Fruit fly (Drosophila melanogaster) whole organism, pupa: ENCODE measurements around the gene CG7646.

ENCODE experiments used
- CG10348 ChIP-seq: fragments of 200-800 bp; sonication (Bioruptor generic); IDR thresholded peaks from 2 replicates; pipeline ENCODE4 v1.3.6; 2022; ENCODE audit warnings: missing biosample characterization, missing genetic modification characterization
- CG12605 ChIP-seq: fragments of 200-800 bp; sonication (Bioruptor generic); IDR thresholded peaks from 2 replicates; pipeline ENCODE4 v1.3.6; 2022; ENCODE audit warnings: missing biosample characterization, missing genetic modification characterization
- CG13204 ChIP-seq: fragments of 200-800 bp; sonication (Bioruptor generic); optimal IDR thresholded peaks from 2 replicates; lab custom pipeline; 2018; ENCODE audit warnings: missing biosample characterization, mild to moderate bottlenecking, missing genetic modification characterization, moderate library complexity
- CG14655 ChIP-seq: fragments of 200-800 bp; sonication (Bioruptor generic); optimal IDR thresholded peaks from 3 replicates; lab custom pipeline; 2017; ENCODE audit warnings: mild to moderate bottlenecking, missing biosample characterization, missing genetic modification reagents, missing genetic modification characterization
- CG15710 ChIP-seq: fragments of 200-800 bp; sonication (Bioruptor generic); optimal IDR thresholded peaks from 2 replicates; lab custom pipeline; 2018; ENCODE audit warnings: missing biosample characterization, mild to moderate bottlenecking, missing genetic modification characterization, moderate library complexity
- CG17806 ChIP-seq: fragments of 200-800 bp; sonication (Bioruptor generic); optimal IDR thresholded peaks from 2 replicates; lab custom pipeline; 2018; ENCODE audit warnings: missing biosample characterization, mild to moderate bottlenecking, missing genetic modification characterization, moderate library complexity
- CG32121 ChIP-seq: fragments of 200-800 bp; sonication (Bioruptor generic); IDR thresholded peaks from 2 replicates; pipeline ENCODE4 v1.3.6; 2022; ENCODE audit warnings: missing biosample characterization, missing genetic modification characterization
- CG34367 ChIP-seq: fragments of 200-800 bp; sonication (Bioruptor generic); optimal IDR thresholded peaks from 2 replicates; lab custom pipeline; 2018; ENCODE audit warnings: missing biosample characterization, mild to moderate bottlenecking, missing genetic modification characterization
- CG4496 ChIP-seq: fragments of 200-800 bp; sonication (Bioruptor generic); IDR thresholded peaks from 3 replicates; pipeline ENCODE4 v1.3.6; 2022; ENCODE audit warnings: missing biosample characterization, missing genetic modification characterization
- CG8159 ChIP-seq: fragments of 200-800 bp; sonication (Bioruptor generic); optimal IDR thresholded peaks from 3 replicates; lab custom pipeline; 2018; ENCODE audit warnings: missing biosample characterization, mild to moderate bottlenecking, missing genetic modification characterization, moderate library complexity
- CG8301 ChIP-seq: fragments of 200-800 bp; sonication (Bioruptor generic); optimal IDR thresholded peaks from 2 replicates; lab custom pipeline; 2018; ENCODE audit warnings: missing biosample characterization, mild to moderate bottlenecking, missing genetic modification characterization
- CG9948 ChIP-seq: fragments of 200-800 bp; sonication (Bioruptor generic); optimal IDR thresholded peaks from 2 replicates; lab custom pipeline; 2018; ENCODE audit warnings: missing biosample characterization, mild to moderate bottlenecking, missing genetic modification characterization, moderate library complexity
- D1 ChIP-seq: fragments of 200-800 bp; sonication (Bioruptor generic); optimal IDR thresholded peaks from 2 replicates; lab custom pipeline; 2018; ENCODE audit warnings: missing biosample characterization, mild to moderate bottlenecking, missing genetic modification characterization, moderate library complexity
- EcR ChIP-seq: fragments of 200-800 bp; sonication (Bioruptor generic); optimal IDR thresholded peaks from 3 replicates; lab custom pipeline; 2019; ENCODE audit warnings: missing biosample characterization, missing genetic modification characterization, mild to moderate bottlenecking, moderate library complexity, missing genetic modification reagents
- Ets98B ChIP-seq: fragments of 200-800 bp; sonication (Bioruptor generic); IDR thresholded peaks from 2 replicates; pipeline ENCODE4 v1.3.6; 2022; ENCODE audit warnings: missing biosample characterization, missing genetic modification characterization
- Pif1A ChIP-seq: fragments of 200-800 bp; sonication (Bioruptor generic); optimal IDR thresholded peaks from 3 replicates; lab custom pipeline; 2016; ENCODE audit warnings: missing biosample characterization, missing genetic modification characterization
- Pif1B ChIP-seq: fragments of 200-800 bp; sonication (Bioruptor generic); optimal IDR thresholded peaks from 3 replicates; lab custom pipeline; 2016; ENCODE audit warnings: missing biosample characterization, missing genetic modification characterization
- Snoo ChIP-seq: fragments of 200-800 bp; sonication (Bioruptor generic); optimal IDR thresholded peaks from 3 replicates; lab custom pipeline; 2017; ENCODE audit warnings: missing biosample characterization, mild to moderate bottlenecking, missing genetic modification characterization, inconsistent platforms
- fd96Ca ChIP-seq: fragments of 200-800 bp; sonication (Bioruptor generic); IDR thresholded peaks from 3 replicates; pipeline ENCODE4 v1.3.6; 2022; ENCODE audit warnings: missing biosample characterization, missing genetic modification characterization
- gl ChIP-seq: fragments of 200-800 bp; sonication (Bioruptor generic); optimal IDR thresholded peaks from 2 replicates; lab custom pipeline; 2018; ENCODE audit warnings: missing biosample characterization, mild to moderate bottlenecking, missing genetic modification characterization
- rn ChIP-seq: fragments of 200-800 bp; sonication (Bioruptor generic); IDR thresholded peaks from 2 replicates; pipeline ENCODE4 v1.3.6; 2022; ENCODE audit warnings: missing biosample characterization, missing genetic modification characterization

The CG7646 gene

DNA sequence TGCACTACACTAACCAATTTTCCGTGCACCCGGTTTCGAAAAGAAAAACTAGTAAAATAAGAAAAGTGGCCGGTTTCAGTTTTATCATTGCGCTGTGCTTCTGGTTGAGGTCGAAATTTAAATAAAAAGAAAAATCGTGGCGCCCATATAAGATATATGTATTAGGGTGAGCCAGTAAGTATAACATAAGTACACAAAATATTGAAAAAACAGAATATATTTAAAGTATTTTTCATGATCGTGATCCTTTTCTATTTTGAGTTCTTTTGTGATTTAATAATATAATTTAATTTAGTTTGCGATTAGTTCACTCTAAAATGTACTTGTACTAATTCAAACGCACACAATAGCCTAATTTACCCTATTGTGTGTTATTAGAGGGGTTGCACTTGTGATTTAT lies 2.8 kb upstream of the CG7646 start, which contains the start of gene Csas:
Csas (minus strand) TSS at position 101 of the 400 bp plus-strand sequence.
- TF ChIP-seq Pif1A (GFP tag; lab: Kevin White, UChicago) (no peak), EcR (GFP tag; lab: Kevin White, UChicago) (no peak), fd96Ca (GFP tag; lab: Robert Waterston, UW) (no peak), CG12605 (GFP tag; lab: Robert Waterston, UW) (no peak), CG17806 (tag; lab: Kevin White, UChicago) (no peak), CG14655 (GFP tag; lab: Kevin White, UChicago) (no peak), CG10348 (GFP tag; lab: Robert Waterston, UW) (no peak), gl (tag; lab: Kevin White, UChicago) (no peak), rn (GFP tag; lab: Robert Waterston, UW) (no peak), CG8159 (tag; lab: Kevin White, UChicago) (no peak), CG9948 (no peak), Snoo (tag; lab: Kevin White, UChicago) (no peak), CG8301 (tag; lab: Kevin White, UChicago) (no peak), CG15710 (no peak), Pif1B (no peak), Ets98B (GFP tag; lab: Robert Waterston, UW) (no peak), CG4496 (GFP tag; lab: Robert Waterston, UW) (no peak), CG34367 (tag; lab: Kevin White, UChicago) (no peak)

DNA sequence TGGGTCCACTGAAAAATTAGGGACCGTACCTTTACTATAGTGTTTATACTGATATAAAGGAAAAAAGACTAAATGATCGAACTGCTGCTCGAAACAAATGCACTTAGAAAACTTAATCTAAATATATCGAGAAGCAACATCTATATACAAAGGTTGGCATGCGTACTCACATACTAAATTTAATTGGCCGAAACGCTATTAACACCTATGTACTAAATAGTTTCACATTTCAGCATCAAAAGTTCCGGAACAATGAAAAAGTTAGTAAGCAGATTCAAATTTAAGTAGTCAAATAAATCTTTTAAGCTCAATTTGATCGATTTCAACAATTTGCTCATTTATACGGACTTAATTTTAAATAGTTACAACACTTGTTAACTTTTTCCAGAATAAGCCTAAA lies 567 bp upstream of the CG7646 start, which contains the start of gene fln:
fln (minus strand) TSS at position 101 of the 400 bp plus-strand sequence.
- TF ChIP-seq CG32121 (GFP tag; lab: Robert Waterston, UW) (no peak), CG15710 (no peak), D1 (tag; lab: Kevin White, UChicago) (no peak), Snoo (tag; lab: Kevin White, UChicago) (no peak), gl (tag; lab: Kevin White, UChicago) (no peak), CG12605 (GFP tag; lab: Robert Waterston, UW) (no peak), CG8301 (tag; lab: Kevin White, UChicago) (no peak), CG8159 (tag; lab: Kevin White, UChicago) (no peak), Pif1A (GFP tag; lab: Kevin White, UChicago) (no peak), CG4496 (GFP tag; lab: Robert Waterston, UW) (no peak), rn (GFP tag; lab: Robert Waterston, UW) (no peak), Pif1B (no peak)

DNA sequence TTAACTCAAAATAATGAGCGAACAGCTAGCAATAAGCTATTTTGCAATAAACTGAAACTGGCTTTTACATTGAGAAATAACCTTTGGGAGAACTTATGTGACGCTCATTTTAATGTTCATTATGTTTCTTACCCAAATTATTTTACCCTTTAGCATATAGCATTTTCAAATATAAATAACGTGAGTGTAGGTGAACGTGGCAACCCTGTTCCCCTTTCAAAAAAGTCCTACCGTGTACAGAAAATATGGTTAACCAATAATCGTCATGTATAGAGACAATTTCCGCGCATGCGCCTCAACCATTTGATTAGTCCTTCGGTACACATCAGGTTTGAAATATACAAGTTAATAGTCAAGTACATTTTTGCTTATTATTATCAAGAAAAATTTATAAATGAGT lies 2.3 kb downstream of the CG7646 start:
- TF ChIP-seq CG34367 (tag; lab: Kevin White, UChicago) (no peak), CG13204 (GFP tag; lab: Kevin White, UChicago) (no peak), Ets98B (GFP tag; lab: Robert Waterston, UW) (no peak), CG4496 (GFP tag; lab: Robert Waterston, UW) (no peak), CG8159 (tag; lab: Kevin White, UChicago) (no peak), CG14655 (GFP tag; lab: Kevin White, UChicago) (no peak), rn (GFP tag; lab: Robert Waterston, UW) (no peak), CG8301 (tag; lab: Kevin White, UChicago) (no peak), Pif1B (no peak), CG12605 (GFP tag; lab: Robert Waterston, UW) (no peak), Pif1A (GFP tag; lab: Kevin White, UChicago) (no peak), D1 (tag; lab: Kevin White, UChicago) (no peak), CG15710 (no peak), CG10348 (GFP tag; lab: Robert Waterston, UW) (no peak), fd96Ca (GFP tag; lab: Robert Waterston, UW) (no peak), CG17806 (tag; lab: Kevin White, UChicago) (no peak), Snoo (tag; lab: Kevin White, UChicago) (no peak), gl (tag; lab: Kevin White, UChicago) (no peak)

DNA sequence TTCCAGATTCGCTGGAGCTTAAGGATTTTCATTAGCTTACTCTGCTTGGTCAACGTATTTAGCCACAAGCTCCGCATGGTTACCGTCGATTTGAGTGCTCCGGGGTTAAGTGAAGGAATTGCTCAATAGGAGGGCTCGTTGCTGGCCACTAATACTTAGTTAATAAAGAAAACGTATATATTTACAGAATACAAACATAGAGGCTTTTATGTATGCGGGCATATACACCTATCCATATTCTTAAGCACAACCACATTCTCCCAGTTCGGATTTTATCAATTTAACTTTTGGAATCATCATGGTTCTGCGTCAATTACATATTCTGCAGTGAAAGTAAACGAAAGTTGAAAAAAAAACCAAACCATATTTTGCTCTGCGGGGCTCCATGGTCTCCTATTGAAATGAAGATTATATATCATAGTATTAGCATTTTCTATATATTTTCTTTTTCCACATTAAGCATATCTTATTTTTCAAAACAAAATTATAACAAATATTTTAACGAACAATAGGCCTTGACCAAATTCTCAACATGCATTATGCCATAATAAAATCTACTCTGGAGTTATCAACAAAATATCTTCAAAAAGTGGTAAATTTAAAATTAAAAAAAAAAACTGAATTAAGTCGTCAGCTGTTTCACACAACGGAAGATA lies 8.5 kb downstream of the CG7646 start, which contains the start of the genes Tom20 and Gabat:
Tom20 (plus strand) TSS at position 564 of the 656 bp plus-strand sequence.
Gabat (minus strand) TSS at position 606 of the 656 bp plus-strand sequence.
- TF ChIP-seq rn (GFP tag; lab: Robert Waterston, UW), result no peak
- no peak for TF ChIP-seq fd96Ca (GFP tag; lab: Robert Waterston, UW)
- TF ChIP-seq Pif1A (GFP tag; lab: Kevin White, UChicago), result no peak
- TF ChIP-seq Ets98B (GFP tag; lab: Robert Waterston, UW), result no peak
- no peak for TF ChIP-seq gl (tag; lab: Kevin White, UChicago)
- no peak for TF ChIP-seq CG15710
- TF ChIP-seq CG8159 (tag; lab: Kevin White, UChicago), result no peak

DNA sequence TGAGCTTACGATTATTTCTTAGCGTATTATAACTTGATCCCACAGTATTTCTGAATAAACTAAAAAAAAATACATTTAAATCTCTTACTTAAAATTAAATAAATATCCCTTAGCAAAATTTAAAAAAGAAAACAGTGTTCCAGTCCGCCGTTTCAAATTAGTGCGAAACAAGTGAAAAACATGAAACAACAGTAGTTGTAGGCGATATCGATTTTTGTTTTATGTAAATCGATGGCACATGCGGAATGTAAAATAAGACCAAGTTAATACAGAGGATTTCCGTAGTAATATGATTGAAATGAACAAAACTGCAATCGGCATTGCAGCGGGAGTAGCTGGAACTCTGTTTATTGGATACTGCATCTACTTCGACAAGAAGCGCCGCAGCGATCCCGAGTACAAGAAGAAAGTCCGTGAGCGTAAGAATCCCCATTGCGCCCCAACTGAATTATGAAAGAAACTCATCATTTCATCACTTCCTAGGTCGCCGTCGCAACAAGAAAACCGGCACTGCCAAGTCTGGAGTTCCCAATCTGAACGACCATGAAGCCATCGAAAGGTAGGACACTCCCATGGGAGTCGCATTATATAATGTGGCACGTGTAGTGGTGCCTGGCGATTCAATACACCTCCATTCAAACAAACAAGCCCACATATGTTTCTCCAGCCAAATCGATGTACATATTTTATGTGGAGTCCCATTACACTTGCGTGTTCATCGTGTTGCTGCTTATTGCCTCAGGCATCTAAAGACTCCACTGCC lies 9.4 kb downstream of the CG7646 start:
- TF ChIP-seq fd96Ca (GFP tag; lab: Robert Waterston, UW), result no peak
- TF ChIP-seq Snoo (tag; lab: Kevin White, UChicago), result no peak
- TF ChIP-seq Ets98B (GFP tag; lab: Robert Waterston, UW), result no peak
- no peak for TF ChIP-seq CG32121 (GFP tag; lab: Robert Waterston, UW)
- no peak for TF ChIP-seq CG15710
- TF ChIP-seq CG4496 (GFP tag; lab: Robert Waterston, UW), result no peak
- TF ChIP-seq rn (GFP tag; lab: Robert Waterston, UW), result no peak
- no peak for TF ChIP-seq CG17806 (tag; lab: Kevin White, UChicago)
- no peak for TF ChIP-seq CG10348 (GFP tag; lab: Robert Waterston, UW)
- TF ChIP-seq CG9948, result no peak
- no peak for TF ChIP-seq EcR (GFP tag; lab: Kevin White, UChicago)
- TF ChIP-seq D1 (tag; lab: Kevin White, UChicago), result no peak
- TF ChIP-seq Pif1A (GFP tag; lab: Kevin White, UChicago), result no peak
- TF ChIP-seq CG34367 (tag; lab: Kevin White, UChicago), result no peak
- no peak for TF ChIP-seq CG13204 (GFP tag; lab: Kevin White, UChicago)
- TF ChIP-seq CG8301 (tag; lab: Kevin White, UChicago), result no peak
- TF ChIP-seq CG12605 (GFP tag; lab: Robert Waterston, UW), result no peak
- TF ChIP-seq gl (tag; lab: Kevin White, UChicago), result no peak
- TF ChIP-seq Pif1B, result no peak
- TF ChIP-seq CG14655 (GFP tag; lab: Kevin White, UChicago), result no peak
